Worm (Caenorhabditis elegans) whole organism, L2 larva: Measurements from ENCODE around the gene duo-1.

ENCODE experiments used
- C34F6.9 ChIP-seq: fragments of 150-350 bp; optimal IDR thresholded peaks from 2 replicates; lab custom pipeline; 2014; ENCODE audit warnings: missing biosample characterization, missing genetic modification characterization
- F13H6.1 ChIP-seq: sonication (generic microtip); optimal IDR thresholded peaks from 2 replicates; lab custom pipeline; 2016; ENCODE audit warnings: missing genetic modification characterization, missing compliant biosample characterization
- R02D3.7 ChIP-seq: fragments of 150-350 bp; optimal IDR thresholded peaks from 2 replicates; lab custom pipeline; 2014; ENCODE audit warnings: missing biosample characterization, missing genetic modification characterization
- Y55F3AM.14 ChIP-seq: fragments of 200-800 bp; sonication (Bioruptor generic); optimal IDR thresholded peaks from 2 replicates; lab custom pipeline; 2018; ENCODE audit warnings: mild to moderate bottlenecking, missing genetic modification characterization, missing compliant biosample characterization
- ZK546.5 ChIP-seq: sonication (generic microtip); optimal IDR thresholded peaks from 2 replicates; lab custom pipeline; 2017; ENCODE audit warnings: missing biosample characterization, missing genetic modification characterization
- alr-1 ChIP-seq: fragments of 150-350 bp; optimal IDR thresholded peaks from 2 replicates; lab custom pipeline; 2014; ENCODE audit warnings: missing biosample characterization, missing genetic modification characterization
- aly-2 ChIP-seq: fragments of 150-350 bp; optimal IDR thresholded peaks from 2 replicates; lab custom pipeline; 2014; ENCODE audit warnings: missing biosample characterization, missing genetic modification characterization
- ama-1 ChIP-seq: fragments of 150-350 bp; optimal IDR thresholded peaks from 2 replicates; lab custom pipeline; 2018; ENCODE audit warnings: inconsistent platforms
- blmp-1 ChIP-seq: sonication (generic microtip); optimal IDR thresholded peaks from 2 replicates; lab custom pipeline; 2017; ENCODE audit warnings: missing genetic modification characterization, mild to moderate bottlenecking, missing compliant biosample characterization, antibody characterized with exemption, moderate library complexity; ENCODE audit not compliant: insufficient read depth
- ceh-16 ChIP-seq: fragments of 150-350 bp; optimal IDR thresholded peaks from 2 replicates; lab custom pipeline; 2014; ENCODE audit warnings: missing biosample characterization, missing genetic modification characterization
- crh-2 ChIP-seq: sonication (generic microtip); optimal IDR thresholded peaks from 2 replicates; lab custom pipeline; 2017; ENCODE audit warnings: missing biosample characterization, missing genetic modification characterization
- dmd-4 ChIP-seq: sonication (generic microtip); optimal IDR thresholded peaks from 2 replicates; lab custom pipeline; 2017; ENCODE audit warnings: missing biosample characterization, missing genetic modification characterization
- egl-27 ChIP-seq: sonication (generic microtip); optimal IDR thresholded peaks from 3 replicates; lab custom pipeline; 2017; ENCODE audit warnings: missing biosample characterization, missing genetic modification reagents, missing genetic modification characterization
- elt-1 ChIP-seq: fragments of 150-350 bp; optimal IDR thresholded peaks from 2 replicates; lab custom pipeline; 2014; ENCODE audit warnings: missing biosample characterization, missing genetic modification characterization
- elt-3 ChIP-seq: sonication (generic microtip); optimal IDR thresholded peaks from 2 replicates; lab custom pipeline; 2017; ENCODE audit warnings: missing biosample characterization, missing genetic modification characterization
- fos-1 ChIP-seq: fragments of 150-350 bp; optimal IDR thresholded peaks from 2 replicates; lab custom pipeline; 2014; ENCODE audit warnings: missing biosample characterization, missing genetic modification characterization
- gmeb-1 ChIP-seq: fragments of 150-350 bp; optimal IDR thresholded peaks from 2 replicates; lab custom pipeline; 2014; ENCODE audit warnings: missing biosample characterization, missing genetic modification characterization
- lin-11 ChIP-seq: fragments of 150-350 bp; sonication (generic microtip); optimal IDR thresholded peaks from 2 replicates; lab custom pipeline; 2014; ENCODE audit warnings: missing biosample characterization, missing genetic modification characterization, inconsistent platforms, mixed read lengths
- lin-13 ChIP-seq: fragments of 150-350 bp; optimal IDR thresholded peaks from 2 replicates; lab custom pipeline; 2014; ENCODE audit warnings: missing biosample characterization, missing genetic modification reagents, missing genetic modification characterization
- lin-39 ChIP-seq: fragments of 150-350 bp; optimal IDR thresholded peaks from 2 replicates; lab custom pipeline; 2014; ENCODE audit warnings: missing biosample characterization, missing genetic modification reagents, missing genetic modification characterization
- mab-5 ChIP-seq: fragments of 150-350 bp; optimal IDR thresholded peaks from 2 replicates; lab custom pipeline; 2014; ENCODE audit warnings: missing biosample characterization, missing genetic modification characterization
- mbf-1 ChIP-seq: sonication (generic microtip); optimal IDR thresholded peaks from 2 replicates; lab custom pipeline; 2017; ENCODE audit warnings: missing biosample characterization, missing genetic modification characterization
- mdl-1 ChIP-seq, 2 experiments: fragments of 150-350 bp in 1 of 2; sonication (generic microtip) in 1 of 2; optimal IDR thresholded peaks; 2 replicates each; lab custom pipeline; 2017; ENCODE audit warnings: missing biosample characterization in 2 of 2, missing genetic modification characterization in 2 of 2
- nhr-10 ChIP-seq: sonication (generic microtip); optimal IDR thresholded peaks from 2 replicates; lab custom pipeline; 2017; ENCODE audit warnings: missing biosample characterization, missing genetic modification characterization
- nhr-11 ChIP-seq: fragments of 150-350 bp; optimal IDR thresholded peaks from 2 replicates; lab custom pipeline; 2014; ENCODE audit warnings: missing biosample characterization, missing genetic modification characterization
- nhr-12 ChIP-seq: fragments of 150-350 bp; optimal IDR thresholded peaks from 2 replicates; lab custom pipeline; 2014; ENCODE audit warnings: missing biosample characterization, missing genetic modification characterization
- nhr-129 ChIP-seq: fragments of 150-350 bp; optimal IDR thresholded peaks from 2 replicates; lab custom pipeline; 2014; ENCODE audit warnings: missing biosample characterization, missing genetic modification characterization
- nhr-21 ChIP-seq: fragments of 150-350 bp; optimal IDR thresholded peaks from 2 replicates; lab custom pipeline; 2014; ENCODE audit warnings: missing biosample characterization, missing genetic modification characterization
- nhr-23 ChIP-seq: fragments of 150-350 bp; optimal IDR thresholded peaks from 2 replicates; lab custom pipeline; 2014; ENCODE audit warnings: missing biosample characterization, missing genetic modification reagents, missing genetic modification characterization
- nhr-237 ChIP-seq: fragments of 150-350 bp; optimal IDR thresholded peaks from 2 replicates; lab custom pipeline; 2014; ENCODE audit warnings: missing biosample characterization, missing genetic modification characterization
- nhr-25 ChIP-seq: fragments of 150-350 bp; sonication (generic microtip); optimal IDR thresholded peaks from 3 replicates; lab custom pipeline; 2014; ENCODE audit warnings: missing biosample characterization, missing genetic modification characterization
- nhr-6 ChIP-seq: fragments of 150-350 bp; optimal IDR thresholded peaks from 2 replicates; lab custom pipeline; 2014; ENCODE audit warnings: missing biosample characterization, missing genetic modification characterization
- peb-1 ChIP-seq: fragments of 150-350 bp; optimal IDR thresholded peaks from 2 replicates; lab custom pipeline; 2014; ENCODE audit warnings: missing biosample characterization, missing genetic modification characterization
- sem-4 ChIP-seq: fragments of 150-350 bp; optimal IDR thresholded peaks from 2 replicates; lab custom pipeline; 2014; ENCODE audit warnings: missing biosample characterization, missing genetic modification reagents, missing genetic modification characterization
- skn-1 ChIP-seq: sonication (generic microtip); optimal IDR thresholded peaks from 2 replicates; lab custom pipeline; 2017; ENCODE audit warnings: missing biosample characterization, missing genetic modification characterization
- sma-3 ChIP-seq: sonication (generic microtip); optimal IDR thresholded peaks from 2 replicates; lab custom pipeline; 2016; ENCODE audit warnings: missing genetic modification reagents, missing genetic modification characterization, missing compliant biosample characterization
- sma-9 ChIP-seq, 2 experiments: fragments of 150-350 bp in 1 of 2; sonication (generic microtip) in 1 of 2; optimal IDR thresholded peaks; 2 replicates each; lab custom pipeline; 2014 to 2016; ENCODE audit warnings: missing genetic modification characterization in 2 of 2, mild to moderate bottlenecking in 1 of 2, missing biosample characterization in 1 of 2, missing compliant biosample characterization in 1 of 2, missing genetic modification reagents in 1 of 2, moderate library complexity in 1 of 2
- snpc-4 ChIP-seq: fragments of 150-350 bp; optimal IDR thresholded peaks from 2 replicates; lab custom pipeline; 2014; ENCODE audit warnings: missing biosample characterization, missing genetic modification characterization
- unc-39 ChIP-seq: fragments of 150-350 bp; optimal IDR thresholded peaks from 2 replicates; lab custom pipeline; 2014; ENCODE audit warnings: missing biosample characterization, missing genetic modification characterization
- unc-55 ChIP-seq: fragments of 150-350 bp; sonication (generic microtip); optimal IDR thresholded peaks from 3 replicates; lab custom pipeline; 2014; ENCODE audit warnings: missing biosample characterization, missing genetic modification reagents, missing genetic modification characterization
- unc-62 ChIP-seq: fragments of 150-350 bp; optimal IDR thresholded peaks from 2 replicates; lab custom pipeline; 2014; ENCODE audit warnings: missing biosample characterization, missing genetic modification reagents, missing genetic modification characterization
- zag-1 ChIP-seq: fragments of 150-350 bp; optimal IDR thresholded peaks from 2 replicates; lab custom pipeline; 2014; ENCODE audit warnings: missing biosample characterization, missing genetic modification characterization
- ztf-1 ChIP-seq: fragments of 200-800 bp; sonication (Bioruptor generic); conservative IDR thresholded peaks from 2 replicates; pipeline ENCODE4 v1.3.6; 2022; ENCODE audit warnings: missing genetic modification characterization, missing compliant biosample characterization
- ztf-4 ChIP-seq: fragments of 150-350 bp; optimal IDR thresholded peaks from 2 replicates; lab custom pipeline; 2014; ENCODE audit warnings: missing biosample characterization, missing genetic modification characterization

Gene duo-1

DNA sequence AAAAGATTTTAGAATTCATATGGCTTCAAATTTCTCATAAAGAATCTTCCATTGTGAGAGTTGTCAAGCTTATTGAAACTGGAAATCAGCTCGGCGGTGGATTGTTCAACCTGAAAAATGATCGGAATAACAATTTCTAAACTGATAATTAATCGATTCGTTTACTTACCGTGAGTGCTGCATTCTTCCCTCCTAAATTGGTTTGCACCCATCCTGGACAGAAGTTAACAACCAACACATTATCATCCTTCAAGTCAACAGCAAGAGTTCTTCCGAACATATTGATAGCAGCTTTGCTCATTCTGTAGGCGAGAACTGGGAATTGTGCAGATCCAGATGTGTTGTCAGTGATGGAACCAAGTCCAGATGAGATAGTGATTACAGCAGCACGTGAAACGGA, 39.3 kb upstream of the duo-1 start:
- TF ChIP-seq ceh-16, result no peak
- TF ChIP-seq sma-9 (GFP tag; optimal IDR thresholded peaks at IDR 0.05; lab: Kevin White, UChicago), result no peak
- TF ChIP-seq sma-9 (tag; optimal IDR thresholded peaks at IDR 0.05; lab: Kevin White, UChicago), result no peak
- TF ChIP-seq aly-2 (tag; lab: Kevin White, UChicago), result no peak
- no peak for TF ChIP-seq alr-1 (tag; lab: Kevin White, UChicago)
- no peak for TF ChIP-seq lin-39 (tag; lab: Kevin White, UChicago)
- TF ChIP-seq, all 48 proteins: peak for 0

DNA sequence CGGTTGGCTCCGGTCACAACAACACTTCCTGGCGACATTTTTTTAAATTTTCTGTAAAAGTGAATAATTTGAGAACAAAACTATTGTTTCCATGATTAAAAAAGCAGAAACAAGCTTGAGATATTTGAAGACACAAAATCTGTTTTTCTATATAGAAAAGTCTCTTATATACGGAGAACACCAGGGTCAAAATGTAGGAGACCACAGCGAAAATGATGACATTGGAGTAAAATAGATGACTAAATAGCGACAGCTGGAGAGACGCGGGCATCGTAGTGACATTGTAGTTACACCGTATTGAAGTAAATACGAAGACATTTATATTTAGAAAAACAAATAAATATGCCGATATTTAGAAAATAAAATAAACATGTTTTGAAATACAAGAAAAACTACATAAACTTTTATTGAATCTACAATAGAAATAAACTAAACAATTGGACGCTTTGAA, 38.3 kb upstream of the duo-1 start, which contains the start of gene sdz-8:
TSS of gene sdz-8 (minus strand) at position 51 of the 451 bp plus-strand sequence.
- TF ChIP-seq unc-39 (tag; lab: Kevin White, UChicago) (no peak), C34F6.9 (tag; lab: Kevin White, UChicago) (no peak), gmeb-1 (tag; lab: Kevin White, UChicago) (no peak)
- TF ChIP-seq, all 48 proteins: peak for 0

DNA sequence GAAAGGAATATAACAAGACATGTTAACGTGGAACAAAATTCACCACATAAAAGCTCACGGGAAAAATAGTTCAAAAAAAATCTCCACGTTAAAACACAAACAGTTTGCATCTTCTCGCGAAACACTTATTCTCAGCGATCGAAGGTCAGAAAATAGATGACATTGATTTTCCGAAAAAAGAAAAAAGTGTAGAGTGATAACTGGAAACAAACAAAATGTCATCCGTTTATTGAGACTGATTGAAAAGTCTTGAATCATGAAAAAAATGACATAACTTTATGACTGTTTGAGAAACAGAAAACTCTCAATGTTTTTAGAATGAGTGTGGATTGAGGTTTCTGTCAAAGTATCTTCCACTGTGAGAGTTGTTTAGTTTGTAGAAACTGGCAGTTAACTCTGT, 36.6 kb upstream of the duo-1 start, which contains the start of gene C55A6.4:
TSS of gene C55A6.4 (minus strand) at position 101 of the 400 bp plus-strand sequence.
- TF ChIP-seq ZK546.5 (tag; lab: Kevin White, UChicago) (no peak), nhr-23 (no peak), mab-5 (tag; lab: Kevin White, UChicago) (no peak), ztf-4 (tag; lab: Kevin White, UChicago) (no peak), blmp-1 (tag; lab: Kevin White, UChicago) (no peak), snpc-4 (no peak), elt-3 (tag; lab: Kevin White, UChicago) (no peak), lin-39 (tag; lab: Kevin White, UChicago) (no peak), crh-2 (tag; lab: Kevin White, UChicago) (no peak), nhr-11 (no peak)

DNA sequence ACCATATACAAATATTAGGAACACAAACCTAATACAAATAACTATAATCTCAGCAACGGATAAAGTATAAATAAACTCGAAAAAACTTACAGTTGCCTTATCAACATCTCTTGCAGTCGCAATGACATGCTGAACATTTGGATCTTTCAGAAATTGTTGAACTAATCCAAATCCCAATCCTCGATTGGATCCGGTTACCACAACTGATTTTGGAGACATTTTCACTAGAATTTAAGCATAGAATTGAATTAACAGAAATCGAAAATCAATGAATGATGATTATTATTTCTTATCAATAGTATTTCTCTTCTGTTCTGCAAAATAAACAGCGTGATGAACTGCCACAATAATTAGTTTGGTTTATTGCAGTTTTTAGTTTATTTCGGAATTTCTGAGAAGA, 34.2 kb upstream of the duo-1 start, which contains the start of the genes C55A6.11 and C55A6.7:
TSS of gene C55A6.11 (plus strand) at position 301 of the 400 bp plus-strand sequence.
TSS of gene C55A6.7 (minus strand) at position 316 of the 400 bp plus-strand sequence.
- TF ChIP-seq snpc-4 (no peak), crh-2 (tag; lab: Kevin White, UChicago) (no peak), elt-3 (tag; lab: Kevin White, UChicago) (no peak), unc-55 (no peak)

DNA sequence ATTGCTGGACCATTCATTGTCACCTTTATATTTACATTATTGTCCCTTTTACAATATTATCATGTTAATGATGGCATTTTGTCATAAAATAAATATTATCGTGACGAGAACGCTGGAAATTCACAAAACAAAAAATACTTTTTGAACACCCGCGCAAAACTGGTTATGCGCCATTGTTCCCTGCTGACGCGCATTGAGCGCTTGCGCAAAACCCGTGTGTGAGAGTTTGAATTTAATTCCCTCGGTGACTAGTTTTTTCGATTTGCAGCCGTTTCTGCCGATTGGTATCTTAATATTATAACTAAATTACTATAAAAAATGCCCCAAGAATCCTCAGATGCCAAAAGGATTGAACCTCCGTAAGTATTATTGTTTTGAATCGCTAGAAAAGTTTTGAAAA, 33.0 kb upstream of the duo-1 start, which contains the start of gene pafo-1:
TSS of gene pafo-1 (plus strand) at position 256 of the 400 bp plus-strand sequence.
- TF ChIP-seq nhr-237 (tag; lab: Kevin White, UChicago), result peak; percentile 59
- TF ChIP-seq Y55F3AM.14 (GFP tag; lab: Kevin White, UChicago), result peak; percentile 46
- TF ChIP-seq sma-3 (GFP tag; lab: Kevin White, UChicago), result peak; percentile 83
- TF ChIP-seq R02D3.7 (tag; lab: Kevin White, UChicago), result peak; percentile 58
- TF ChIP-seq elt-1, result no peak
- TF ChIP-seq egl-27 (tag; lab: Kevin White, UChicago), result peak; percentile 81
- TF ChIP-seq F13H6.1 (tag; lab: Kevin White, UChicago), result peak; percentile 86
- TF ChIP-seq crh-2 (tag; lab: Kevin White, UChicago), result peak; percentile 74
- no peak for TF ChIP-seq dmd-4 (tag; lab: Kevin White, UChicago)
- peak; percentile 99 for TF ChIP-seq gmeb-1 (tag; lab: Kevin White, UChicago)
- TF ChIP-seq nhr-21 (tag; lab: Kevin White, UChicago), result peak; percentile 75
- peak in 1 of 2 experiments; percentile 60 for TF ChIP-seq mdl-1 (tag; optimal IDR thresholded peaks at IDR 0.05; lab: Kevin White, UChicago)
- peak; percentile 92 for TF ChIP-seq unc-55
- TF ChIP-seq nhr-10 (tag; lab: Kevin White, UChicago), result peak; percentile 36
- peak; percentile 52 for TF ChIP-seq fos-1 (tag; lab: Kevin White, UChicago)
- TF ChIP-seq mab-5 (tag; lab: Kevin White, UChicago), result peak; percentile 81
- TF ChIP-seq ceh-16, result no peak
- peak; percentile 91 for TF ChIP-seq C34F6.9 (tag; lab: Kevin White, UChicago)
- TF ChIP-seq zag-1 (tag; lab: Kevin White, UChicago), result peak; percentile 58
- no peak for TF ChIP-seq mbf-1 (tag; lab: Kevin White, UChicago)
- no peak for TF ChIP-seq peb-1
- TF ChIP-seq lin-11, result peak; percentile 79
- peak; percentile 41 for TF ChIP-seq blmp-1 (tag; lab: Kevin White, UChicago)
- TF ChIP-seq ama-1 (lab: Kevin White, UChicago), result no peak
- TF ChIP-seq nhr-11, result no peak
- TF ChIP-seq ztf-1 (GFP tag; lab: Robert Waterston, UW), result no peak
- TF ChIP-seq nhr-12, result peak; percentile 5
- TF ChIP-seq nhr-6 (tag; lab: Kevin White, UChicago), result peak; percentile 49
- peak; percentile 72 for TF ChIP-seq nhr-129
- TF ChIP-seq nhr-25 (tag; lab: Kevin White, UChicago), result peak; percentile 91
- TF ChIP-seq sma-9 (GFP tag; optimal IDR thresholded peaks at IDR 0.05; lab: Kevin White, UChicago), result peak; percentile 95
- no peak for TF ChIP-seq sma-9 (tag; optimal IDR thresholded peaks at IDR 0.05; lab: Kevin White, UChicago)
- no peak for TF ChIP-seq skn-1 (tag; lab: Kevin White, UChicago)
- peak; percentile 84 for TF ChIP-seq lin-13
- TF ChIP-seq unc-62 (GFP tag; lab: Kevin White, UChicago), result peak; percentile 31
- TF ChIP-seq sem-4, result peak; percentile 63
